Fruit fly (Drosophila melanogaster) whole organism, wandering third instar larva: ENCODE data around the gene Proc.
A peak's percentile ranks its signal among the peaks of the same experiment; 100 is the strongest.

ENCODE experiments used
- Abd-B ChIP-seq: fragments of >200 bp; optimal IDR thresholded peaks from 2 replicates; lab custom pipeline; 2017; ENCODE audit warnings: missing biosample characterization, missing genetic modification characterization
- CG32264 ChIP-seq: fragments of 200-800 bp; sonication (Bioruptor generic); optimal IDR thresholded peaks from 2 replicates; lab custom pipeline; 2016; ENCODE audit warnings: missing biosample characterization, missing genetic modification characterization
- CG9705 ChIP-seq: fragments of 200-800 bp; sonication (Bioruptor generic); optimal IDR thresholded peaks from 2 replicates; lab custom pipeline; 2018; ENCODE audit warnings: missing biosample characterization, mild to moderate bottlenecking, missing genetic modification characterization
- CrebA ChIP-seq: fragments of 200-800 bp; sonication (Bioruptor generic); optimal IDR thresholded peaks from 2 replicates; lab custom pipeline; 2016; ENCODE audit warnings: missing biosample characterization, mild to moderate bottlenecking, missing genetic modification characterization, borderline replicate concordance
- Dfd ChIP-seq: fragments of >200 bp; optimal IDR thresholded peaks from 2 replicates; lab custom pipeline; 2017; ENCODE audit warnings: missing biosample characterization, missing genetic modification characterization
- Dif ChIP-seq: fragments of 200-275, 200-300 bp; sonication (Bioruptor generic); optimal IDR thresholded peaks from 2 replicates; lab custom pipeline; 2018; ENCODE audit warnings: missing biosample characterization, missing genetic modification characterization; ENCODE audit not compliant: partially characterized antibody
- GATAd ChIP-seq: sonication (Bioruptor generic); optimal IDR thresholded peaks from 2 replicates; lab custom pipeline; 2016; ENCODE audit warnings: missing biosample characterization, missing genetic modification characterization
- HLH106 ChIP-seq: fragments of 200-800 bp; optimal IDR thresholded peaks from 3 replicates; lab custom pipeline; 2019; ENCODE audit warnings: missing biosample characterization, mild to moderate bottlenecking, missing genetic modification characterization, moderate library complexity
- Hnf4 ChIP-seq: fragments of 200-800 bp; sonication (Bioruptor generic); optimal IDR thresholded peaks from 2 replicates; lab custom pipeline; 2016; ENCODE audit warnings: missing biosample characterization, mild to moderate bottlenecking, missing genetic modification characterization
- Hr78 ChIP-seq: fragments of >200 bp; optimal IDR thresholded peaks from 2 replicates; lab custom pipeline; 2017; ENCODE audit warnings: missing biosample characterization, missing genetic modification characterization
- Hr83 ChIP-seq: fragments of 200-300 bp; sonication (Bioruptor generic); optimal IDR thresholded peaks from 2 replicates; lab custom pipeline; 2016; ENCODE audit warnings: missing biosample characterization, mild to moderate bottlenecking, missing genetic modification characterization, moderate library complexity; ENCODE audit not compliant: poor library complexity, severe bottlenecking
- Jra ChIP-seq: sonication (Bioruptor generic); optimal IDR thresholded peaks from 2 replicates; lab custom pipeline; 2016; ENCODE audit warnings: missing biosample characterization, missing genetic modification characterization
- Mio ChIP-seq: sonication (Bioruptor generic); optimal IDR thresholded peaks from 2 replicates; lab custom pipeline; 2016; ENCODE audit warnings: missing biosample characterization, missing genetic modification characterization
- Myc ChIP-seq: fragments of >200 bp; optimal IDR thresholded peaks from 2 replicates; lab custom pipeline; 2017
- N ChIP-seq: fragments of >200 bp; optimal IDR thresholded peaks from 2 replicates; lab custom pipeline; 2018; ENCODE audit warnings: missing biosample characterization, missing external identifiers, missing genetic modification characterization
- OdsH ChIP-seq: fragments of 200-800 bp; sonication (Bioruptor generic); optimal IDR thresholded peaks from 2 replicates; lab custom pipeline; 2016; ENCODE audit warnings: missing biosample characterization, mild to moderate bottlenecking, missing genetic modification characterization
- Rel ChIP-seq, 2 experiments: fragments of 200-800 bp; sonication (Bioruptor generic) in 1 of 2; optimal IDR thresholded peaks; 2 replicates in 1 of 2; 3 replicates in 1 of 2; lab custom pipeline; 2016 to 2019; ENCODE audit warnings: mild to moderate bottlenecking in 2 of 2, missing biosample characterization in 2 of 2, missing genetic modification characterization in 2 of 2, moderate library complexity in 1 of 2
- Sp1 ChIP-seq: fragments of 200-800 bp; sonication (Bioruptor generic); optimal IDR thresholded peaks from 3 replicates; lab custom pipeline; 2019; ENCODE audit warnings: missing biosample characterization, mild to moderate bottlenecking, missing genetic modification characterization, moderate library complexity
- Vsx2 ChIP-seq: fragments of 200-300, 225-300 bp; sonication (Bioruptor generic); optimal IDR thresholded peaks from 2 replicates; lab custom pipeline; 2018; ENCODE audit warnings: missing biosample characterization, missing genetic modification characterization; ENCODE audit not compliant: partially characterized antibody
- br ChIP-seq: fragments of 200-800 bp; sonication (Bioruptor generic); optimal IDR thresholded peaks from 2 replicates; lab custom pipeline; 2016; ENCODE audit warnings: missing biosample characterization, missing genetic modification characterization
- brk ChIP-seq: fragments of 200-800 bp; sonication (Bioruptor generic); optimal IDR thresholded peaks from 2 replicates; lab custom pipeline; 2016; ENCODE audit warnings: missing biosample characterization, mild to moderate bottlenecking, missing genetic modification characterization
- dl ChIP-seq, 2 experiments: fragments of 175-275, 200-275 bp in 1 of 2; fragments of 200-275 bp in 1 of 2; sonication (Bioruptor generic); optimal IDR thresholded peaks; lab custom pipeline; 2018; ENCODE audit warnings: mild to moderate bottlenecking in 2 of 2, missing biosample characterization in 2 of 2, missing genetic modification characterization in 2 of 2, moderate library complexity in 2 of 2; ENCODE audit not compliant: partially characterized antibody in 2 of 2, insufficient read depth in 1 of 2
- dmrt93B ChIP-seq: fragments of 200-800 bp; sonication (Bioruptor generic); optimal IDR thresholded peaks from 2 replicates; lab custom pipeline; 2018; ENCODE audit warnings: missing biosample characterization, mild to moderate bottlenecking, missing genetic modification characterization
- dsf ChIP-seq: sonication (Bioruptor generic); optimal IDR thresholded peaks from 2 replicates; lab custom pipeline; 2016; ENCODE audit warnings: missing biosample characterization, missing genetic modification characterization, borderline replicate concordance
- ey ChIP-seq: fragments of 200-800 bp; sonication (Bioruptor generic); optimal IDR thresholded peaks from 2 replicates; lab custom pipeline; 2016; ENCODE audit warnings: missing biosample characterization, missing genetic modification characterization
- foxo ChIP-seq, 2 experiments: fragments of 200-800 bp; sonication (Bioruptor generic); optimal IDR thresholded peaks; 2 replicates in 1 of 2; 3 replicates in 1 of 2; lab custom pipeline; 2016 to 2017; ENCODE audit warnings: missing biosample characterization in 2 of 2, missing genetic modification characterization in 2 of 2
- fru ChIP-seq: fragments of 200-800 bp; sonication (Bioruptor generic); optimal IDR thresholded peaks from 3 replicates; lab custom pipeline; 2016; ENCODE audit warnings: missing biosample characterization, mild to moderate bottlenecking, missing genetic modification characterization
- h ChIP-seq: fragments of 200-800 bp; sonication (Bioruptor generic); optimal IDR thresholded peaks from 3 replicates; lab custom pipeline; 2016; ENCODE audit warnings: missing biosample characterization, mild to moderate bottlenecking, missing genetic modification characterization
- jim ChIP-seq: fragments of 175-275, 200-325 bp; sonication (Bioruptor generic); optimal IDR thresholded peaks from 2 replicates; lab custom pipeline; 2016; ENCODE audit warnings: missing biosample characterization, mild to moderate bottlenecking, missing genetic modification characterization
- lola ChIP-seq: fragments of >200 bp; optimal IDR thresholded peaks from 2 replicates; lab custom pipeline; 2017; ENCODE audit warnings: missing biosample characterization, missing genetic modification characterization
- pan ChIP-seq: fragments of >200 bp; optimal IDR thresholded peaks from 2 replicates; lab custom pipeline; 2017
- psq ChIP-seq: fragments of 200-800 bp; sonication (Bioruptor generic); optimal IDR thresholded peaks from 3 replicates; lab custom pipeline; 2017; ENCODE audit warnings: missing biosample characterization, mild to moderate bottlenecking, missing genetic modification characterization, moderate library complexity
- rgr ChIP-seq: fragments of 200-800 bp; sonication (Bioruptor generic); optimal IDR thresholded peaks from 3 replicates; lab custom pipeline; 2016; ENCODE audit warnings: missing biosample characterization, mild to moderate bottlenecking, missing genetic modification characterization
- sage ChIP-seq: fragments of 200-800 bp; sonication (Bioruptor generic); optimal IDR thresholded peaks from 2 replicates; lab custom pipeline; 2016; ENCODE audit warnings: missing biosample characterization, mild to moderate bottlenecking, missing genetic modification characterization
- sv ChIP-seq: fragments of 200-800 bp; sonication (Bioruptor generic); optimal IDR thresholded peaks from 3 replicates; lab custom pipeline; 2016; ENCODE audit warnings: missing biosample characterization, missing genetic modification characterization
- tai ChIP-seq: sonication (Bioruptor generic); optimal IDR thresholded peaks from 2 replicates; lab custom pipeline; 2016; ENCODE audit warnings: missing biosample characterization, missing genetic modification characterization
- usp ChIP-seq: fragments of >200 bp; optimal IDR thresholded peaks from 2 replicates; lab custom pipeline; 2017; ENCODE audit warnings: missing biosample characterization, missing genetic modification characterization
- woc ChIP-seq: sonication (Bioruptor generic); optimal IDR thresholded peaks from 2 replicates; lab custom pipeline; 2016; ENCODE audit warnings: missing biosample characterization, mild to moderate bottlenecking, missing genetic modification characterization

Gene Proc

dm6 chr2L:7885271-7885670 is 14.0 kb upstream of the Proc start, which contains the start of the genes SmE and CG34132:
Gene SmE, minus strand, starts transcription at chr2L:7885450.
Gene CG34132, plus strand, starts transcription at chr2L:7885503.
- peak; percentile 5 for TF ChIP-seq Hnf4 (GFP tag; lab: Kevin White, UChicago)
- no peak for TF ChIP-seq lola (GFP tag; lab: Kevin White, UChicago)
- no peak for TF ChIP-seq Rel (GFP tag; optimal IDR thresholded peaks at IDR 0.05; lab: Kevin White, UChicago)
- peak; percentile 51 for TF ChIP-seq Rel (tag; optimal IDR thresholded peaks at IDR 0.05; lab: Kevin White, UChicago)

dm6 chr2L:7880458-7880857 is 9.2 kb upstream of the Proc start:
- TF ChIP-seq sage (no peak), sv (GFP tag; lab: Kevin White, UChicago) (no peak), br (GFP tag; lab: Kevin White, UChicago) (no peak), tai (GFP tag; lab: Kevin White, UChicago) (no peak), fru (GFP tag; lab: Kevin White, UChicago) (peak; percentile 36), dmrt93B (GFP tag; lab: Kevin White, UChicago) (no peak), lola (GFP tag; lab: Kevin White, UChicago) (no peak), brk (GFP tag; lab: Kevin White, UChicago) (no peak), Myc (lab: Kevin White, UChicago) (no peak), Dif (GFP tag; lab: Kevin White, UChicago) (peak; percentile 27), woc (GFP tag; lab: Kevin White, UChicago) (peak; percentile 17), CG32264 (GFP tag; lab: Kevin White, UChicago) (no peak), jim (GFP tag; lab: Kevin White, UChicago) (no peak), Dfd (GFP tag; lab: Kevin White, UChicago) (no peak), Hr78 (GFP tag; lab: Kevin White, UChicago) (no peak), Abd-B (GFP tag; lab: Kevin White, UChicago) (no peak), dsf (GFP tag; lab: Kevin White, UChicago) (no peak), usp (GFP tag; lab: Kevin White, UChicago) (no peak), pan (lab: Kevin White, UChicago) (no peak), foxo (GFP tag; optimal IDR thresholded peaks at IDR 0.05; lab: Kevin White, UChicago) (no peak), N (GFP tag; lab: Kevin White, UChicago) (no peak), GATAd (no peak), Vsx2 (GFP tag; lab: Kevin White, UChicago) (peak; percentile 10), Mio (GFP tag; lab: Kevin White, UChicago) (no peak), Hnf4 (GFP tag; lab: Kevin White, UChicago) (no peak), HLH106 (tag; lab: Kevin White, UChicago) (no peak), h (GFP tag; lab: Kevin White, UChicago) (no peak), dl (GFP tag; optimal IDR thresholded peaks at IDR 0.05; lab: Kevin White, UChicago; ENCODE audit: insufficient read depth in 1 of 2, partially characterized antibody in 2 of 2) (peak; percentile 39 to 54), CG9705 (GFP tag; lab: Kevin White, UChicago) (no peak), Jra (no peak), CrebA (no peak), Hr83 (GFP tag; lab: Kevin White, UChicago) (no peak), Rel (GFP tag; optimal IDR thresholded peaks at IDR 0.05; lab: Kevin White, UChicago) (no peak), Rel (tag; optimal IDR thresholded peaks at IDR 0.05; lab: Kevin White, UChicago) (no peak), Sp1 (GFP tag; lab: Kevin White, UChicago) (no peak), ey (GFP tag; lab: Kevin White, UChicago) (no peak), OdsH (no peak), psq (GFP tag; lab: Kevin White, UChicago) (no peak), rgr (GFP tag; lab: Kevin White, UChicago) (no peak)
